Worm (Caenorhabditis elegans): ENCODE results near the gene F52E1.9.

F52E1.9 gene

ce11 chrV:8410406-8410805 lies 7.9 kb upstream of the F52E1.9 start, which contains the start of gene F52E1.2:
Gene F52E1.2, plus strand, starts transcription at chrV:8410595.
- no peak for TF ChIP-seq nhr-25 (tag; optimal IDR thresholded peaks at IDR 0.05)
- TF ChIP-seq nhr-28 (tag; optimal IDR thresholded peaks at IDR 0.05) = no peak
- no peak for TF ChIP-seq unc-39 (tag; optimal IDR thresholded peaks at IDR 0.05)
- TF ChIP-seq elt-1 (tag; optimal IDR thresholded peaks at IDR 0.05) = no peak
- TF ChIP-seq skn-1 (tag; optimal IDR thresholded peaks at IDR 0.05) = no peak
- no peak for TF ChIP-seq nhr-11 (tag; optimal IDR thresholded peaks at IDR 0.05)
- TF ChIP-seq nhr-23 (tag; optimal IDR thresholded peaks at IDR 0.05) = no peak

ce11 chrV:8409594-8409993 lies 7.1 kb upstream of the F52E1.9 start:
- TF ChIP-seq R02D3.7 (tag; optimal IDR thresholded peaks at IDR 0.05) (no peak), skn-1 (tag; optimal IDR thresholded peaks at IDR 0.05) (no peak), aly-2 (tag; optimal IDR thresholded peaks at IDR 0.05) (no peak), nhr-28 (tag; optimal IDR thresholded peaks at IDR 0.05) (no peak), nhr-11 (tag; optimal IDR thresholded peaks at IDR 0.05) (no peak), ceh-28 (tag; optimal IDR thresholded peaks at IDR 0.05) (peak; percentile 46), nhr-25 (tag; optimal IDR thresholded peaks at IDR 0.05) (peak; percentile 41), egl-5 (tag; optimal IDR thresholded peaks at IDR 0.05) (no peak), nhr-76 (tag; optimal IDR thresholded peaks at IDR 0.05) (no peak), sea-2 (GFP tag; optimal IDR thresholded peaks at IDR 0.05) (no peak), nhr-23 (tag; optimal IDR thresholded peaks at IDR 0.05) (peak; percentile 78), elt-3 (tag; optimal IDR thresholded peaks at IDR 0.05) (no peak), ama-1 (optimal IDR thresholded peaks at IDR 0.05) (no peak), pha-4 (tag; optimal IDR thresholded peaks at IDR 0.05) (no peak)

- TF ChIP-seq nhr-25 (tag; optimal IDR thresholded peaks at IDR 0.05) = peak; percentile 38
- TF ChIP-seq pqm-1 (tag; optimal IDR thresholded peaks at IDR 0.05) = peak; percentile 41
- TF ChIP-seq fos-1 (tag; optimal IDR thresholded peaks at IDR 0.05) = no peak
- peak; percentile 64 for TF ChIP-seq pha-4 (tag; optimal IDR thresholded peaks at IDR 0.05)
These were observed 4.4 kb upstream of the F52E1.9 start for ce11 chrV:8406911-8407310.

ce11 chrV:8406155-8406554 lies 3.7 kb upstream of the F52E1.9 start:
- no peak for TF ChIP-seq pqm-1 (tag; optimal IDR thresholded peaks at IDR 0.05)
- peak; percentile 67 for TF ChIP-seq nhr-25 (tag; optimal IDR thresholded peaks at IDR 0.05)
- TF ChIP-seq ztf-11 (tag; optimal IDR thresholded peaks at IDR 0.05) = no peak

ce11 chrV:8404339-8404738 lies 1.9 kb upstream of the F52E1.9 start:
- TF ChIP-seq zag-1 (tag; optimal IDR thresholded peaks at IDR 0.05) (no peak), nhr-25 (tag; optimal IDR thresholded peaks at IDR 0.05) (peak; percentile 6), elt-3 (tag; optimal IDR thresholded peaks at IDR 0.05) (peak in 1 of 3 experiments; percentile 55)

- TF ChIP-seq pqm-1 (tag; optimal IDR thresholded peaks at IDR 0.05) = peak; percentile 40
- TF ChIP-seq elt-2 (tag; optimal IDR thresholded peaks at IDR 0.05) = peak; percentile 76
- TF ChIP-seq ztf-4 (tag; optimal IDR thresholded peaks at IDR 0.05) = no peak
These were observed 1.4 kb upstream of the F52E1.9 start for ce11 chrV:8403916-8404315.

- TF ChIP-seq elt-1 (tag; optimal IDR thresholded peaks at IDR 0.05) (no peak), zag-1 (tag; optimal IDR thresholded peaks at IDR 0.05) (no peak), nfya-1 (tag; optimal IDR thresholded peaks at IDR 0.05; ENCODE audit: insufficient read depth) (no peak), jun-1 (tag; optimal IDR thresholded peaks at IDR 0.05) (peak; percentile 11), nhr-43 (tag; optimal IDR thresholded peaks at IDR 0.05; ENCODE audit: poor library complexity, severe bottlenecking) (no peak), eor-1 (tag; optimal IDR thresholded peaks at IDR 0.05) (no peak), fkh-2 (tag; optimal IDR thresholded peaks at IDR 0.05) (no peak), pqm-1 (tag; optimal IDR thresholded peaks at IDR 0.05) (peak; percentile 54), nhr-25 (tag; optimal IDR thresholded peaks at IDR 0.05) (peak; percentile 42), R02D3.7 (tag; optimal IDR thresholded peaks at IDR 0.05) (no peak), lin-15B (tag; optimal IDR thresholded peaks at IDR 0.05) (no peak), hmg-11 (tag; optimal IDR thresholded peaks at IDR 0.05) (peak; percentile 32), unc-39 (tag; optimal IDR thresholded peaks at IDR 0.05) (no peak), pha-4 (tag; optimal IDR thresholded peaks at IDR 0.05) (peak; percentile 35), elt-2 (tag; optimal IDR thresholded peaks at IDR 0.05) (peak; percentile 62)
These were observed 683 bp upstream of the F52E1.9 start for ce11 chrV:8403152-8403551.

Data from whole organism, L3 larva.